Worm (Caenorhabditis elegans): ENCODE results near the gene F36H12.10.
"Not testable (repeated sequence)": the region's sequence is repeated elsewhere in the genome, so short reads cannot be mapped to it uniquely, and the experiment has no call there.

The F36H12.10 gene

ce11 chrIV:5221721-5222120 lies 32.9 kb downstream of the F36H12.10 start:
- no peak for TF ChIP-seq hlh-1 (tag; optimal IDR thresholded peaks at IDR 0.05)
- TF ChIP-seq drap-1 (GFP tag; optimal IDR thresholded peaks at IDR 0.05): no peak
- TF ChIP-seq unc-120 (tag; optimal IDR thresholded peaks at IDR 0.05; ENCODE audit: poor library complexity, severe bottlenecking): no peak
- no peak for TF ChIP-seq nhr-28 (tag; optimal IDR thresholded peaks at IDR 0.05)
- TF ChIP-seq mab-5 (tag; optimal IDR thresholded peaks at IDR 0.05): no peak
- TF ChIP-seq lin-32 (GFP tag; optimal IDR thresholded peaks at IDR 0.05): no peak
- no peak for TF ChIP-seq mls-2 (tag; optimal IDR thresholded peaks at IDR 0.05)
- TF ChIP-seq ztf-11 (tag; optimal IDR thresholded peaks at IDR 0.05): no peak
- TF ChIP-seq sem-2 (GFP tag; optimal IDR thresholded peaks at IDR 0.05): no peak
- TF ChIP-seq ceh-39 (tag; optimal IDR thresholded peaks at IDR 0.05): no peak
- TF ChIP-seq cnd-1 (tag; optimal IDR thresholded peaks at IDR 0.05): no peak
- no peak for TF ChIP-seq M03D4.4 (tag; optimal IDR thresholded peaks at IDR 0.05)
- no peak for TF ChIP-seq ham-2 (GFP tag; optimal IDR thresholded peaks at IDR 0.05)
- TF ChIP-seq sptf-1 (tag; optimal IDR thresholded peaks at IDR 0.05): no peak
- no peak for TF ChIP-seq unc-62 (GFP tag; optimal IDR thresholded peaks at IDR 0.05)
- TF ChIP-seq lin-13 (tag; optimal IDR thresholded peaks at IDR 0.05): no peak
- no peak for TF ChIP-seq elt-1 (tag; optimal IDR thresholded peaks at IDR 0.05; ENCODE audit: borderline replicate concordance, insufficient read depth)

ce11 chrIV:5218496-5218895 lies 36.1 kb downstream of the F36H12.10 start, which contains the start of gene nsph-4.2:
TSS of gene nsph-4.2 (plus strand) at chrIV:5218796.
- not testable (repeated sequence) for TF ChIP-seq unc-62 (GFP tag; optimal IDR thresholded peaks at IDR 0.05); unc-39 (tag; optimal IDR thresholded peaks at IDR 0.05); nhr-76 (tag; optimal IDR thresholded peaks at IDR 0.05)

- no peak for TF ChIP-seq hlh-1 (tag; optimal IDR thresholded peaks at IDR 0.05)
- no peak for TF ChIP-seq elt-1 (tag; optimal IDR thresholded peaks at IDR 0.05; ENCODE audit: borderline replicate concordance, insufficient read depth)
- no peak for TF ChIP-seq ham-2 (GFP tag; optimal IDR thresholded peaks at IDR 0.05)
- no peak for TF ChIP-seq elt-3 (tag; optimal IDR thresholded peaks at IDR 0.05)
- TF ChIP-seq unc-120 (tag; optimal IDR thresholded peaks at IDR 0.05; ENCODE audit: poor library complexity, severe bottlenecking): no peak
- TF ChIP-seq mep-1 (tag; optimal IDR thresholded peaks at IDR 0.05): no peak
- no peak for TF ChIP-seq lin-13 (tag; optimal IDR thresholded peaks at IDR 0.05)
- TF ChIP-seq flh-1 (GFP tag; optimal IDR thresholded peaks at IDR 0.05): no peak
- TF ChIP-seq nhr-12 (tag; optimal IDR thresholded peaks at IDR 0.05): no peak
- no peak for TF ChIP-seq unc-39 (tag; optimal IDR thresholded peaks at IDR 0.05)
- no peak for TF ChIP-seq ztf-11 (tag; optimal IDR thresholded peaks at IDR 0.05)
- TF ChIP-seq nhr-28 (tag; optimal IDR thresholded peaks at IDR 0.05): no peak
- no peak for TF ChIP-seq cnd-1 (tag; optimal IDR thresholded peaks at IDR 0.05)
- TF ChIP-seq pha-4 (tag; optimal IDR thresholded peaks at IDR 0.05): no peak
- no peak for TF ChIP-seq ceh-43 (GFP tag; optimal IDR thresholded peaks at IDR 0.05)
Measured at ce11 chrIV:5216349-5216748, 38.2 kb downstream of the F36H12.10 start.

- no peak for TF ChIP-seq sptf-1 (tag; optimal IDR thresholded peaks at IDR 0.05)
- TF ChIP-seq ham-2 (GFP tag; optimal IDR thresholded peaks at IDR 0.05): no peak
- no peak for TF ChIP-seq elt-1 (tag; optimal IDR thresholded peaks at IDR 0.05; ENCODE audit: borderline replicate concordance, insufficient read depth)
- TF ChIP-seq nhr-237 (tag; optimal IDR thresholded peaks at IDR 0.05): no peak
- TF ChIP-seq tbx-8 (GFP tag; optimal IDR thresholded peaks at IDR 0.05): no peak
- TF ChIP-seq unc-39 (tag; optimal IDR thresholded peaks at IDR 0.05): no peak
- TF ChIP-seq hlh-1 (tag; optimal IDR thresholded peaks at IDR 0.05): no peak
- TF ChIP-seq bed-3 (GFP tag; optimal IDR thresholded peaks at IDR 0.05): no peak
- no peak for TF ChIP-seq nhr-2 (tag; optimal IDR thresholded peaks at IDR 0.05)
- no peak for TF ChIP-seq lin-13 (tag; optimal IDR thresholded peaks at IDR 0.05)
- TF ChIP-seq mls-2 (tag; optimal IDR thresholded peaks at IDR 0.05): no peak
- no peak for TF ChIP-seq ceh-83 (GFP tag; optimal IDR thresholded peaks at IDR 0.05)
Measured at ce11 chrIV:5215092-5215491, 39.5 kb downstream of the F36H12.10 start, which contains the start of gene Y59E9AL.4. TSS of gene Y59E9AL.4 (minus strand) at chrIV:5215192.

- no peak for TF ChIP-seq ceh-43 (GFP tag; optimal IDR thresholded peaks at IDR 0.05)
- no peak for TF ChIP-seq nhr-12 (tag; optimal IDR thresholded peaks at IDR 0.05)
- TF ChIP-seq drap-1 (GFP tag; optimal IDR thresholded peaks at IDR 0.05): no peak
- TF ChIP-seq flh-1 (GFP tag; optimal IDR thresholded peaks at IDR 0.05): no peak
- no peak for TF ChIP-seq ham-2 (GFP tag; optimal IDR thresholded peaks at IDR 0.05)
- no peak for TF ChIP-seq tbx-8 (GFP tag; optimal IDR thresholded peaks at IDR 0.05)
- no peak for TF ChIP-seq mep-1 (tag; optimal IDR thresholded peaks at IDR 0.05)
- no peak for TF ChIP-seq mls-2 (tag; optimal IDR thresholded peaks at IDR 0.05)
- no peak for TF ChIP-seq ces-1 (GFP tag; optimal IDR thresholded peaks at IDR 0.05)
- TF ChIP-seq zip-8 (tag; optimal IDR thresholded peaks at IDR 0.05): no peak
- no peak for TF ChIP-seq M03D4.4 (tag; optimal IDR thresholded peaks at IDR 0.05)
- TF ChIP-seq ceh-83 (GFP tag; optimal IDR thresholded peaks at IDR 0.05): no peak
- no peak for TF ChIP-seq blmp-1 (tag; optimal IDR thresholded peaks at IDR 0.05)
- TF ChIP-seq ztf-11 (tag; optimal IDR thresholded peaks at IDR 0.05): no peak
Measured at ce11 chrIV:5210606-5211005, 44.0 kb downstream of the F36H12.10 start.
